Worm (Caenorhabditis elegans) whole organism, young adult: ENCODE data around the gene C39E9.12.

Experiments used
- ama-1 ChIP-seq, 3 experiments: fragments of 150-350 bp in 1 of 3; sonication (generic microtip) in 2 of 3; optimal IDR thresholded peaks; 2 replicates each; lab custom pipeline; 2014 to 2018; ENCODE audit warnings: missing biosample characterization in 2 of 3, missing genetic modification characterization in 2 of 3, missing genetic modification reagents in 2 of 3
- ceh-79 ChIP-seq: sonication (generic microtip); optimal IDR thresholded peaks from 2 replicates; lab custom pipeline; 2017; ENCODE audit warnings: mild to moderate bottlenecking, missing genetic modification characterization, missing compliant biosample characterization
- ets-4 ChIP-seq: fragments of 200-800 bp; sonication (Bioruptor generic); optimal IDR thresholded peaks from 2 replicates; lab custom pipeline; 2018; ENCODE audit warnings: mild to moderate bottlenecking, missing genetic modification characterization, missing compliant biosample characterization
- lin-26 ChIP-seq: fragments of 200-800 bp; sonication (Bioruptor generic); IDR thresholded peaks from 2 replicates; pipeline ENCODE4 v1.3.6; 2022; ENCODE audit warnings: missing genetic modification reagents, missing genetic modification characterization, missing compliant biosample characterization
- lin-35 ChIP-seq, 3 experiments: fragments of 150-350 bp in 2 of 3; sonication (generic microtip) in 1 of 3; optimal IDR thresholded peaks; 2 replicates each; lab custom pipeline; 2014 to 2018; ENCODE audit warnings: missing biosample characterization in 3 of 3, missing genetic modification characterization in 3 of 3, missing genetic modification reagents in 3 of 3
- lin-40 ChIP-seq: sonication (generic microtip); optimal IDR thresholded peaks from 2 replicates; lab custom pipeline; 2016; ENCODE audit warnings: missing genetic modification characterization, mild to moderate bottlenecking, missing compliant biosample characterization, missing genotype, missing genetic modification reagents
- repo-1 ChIP-seq: sonication (generic microtip); optimal IDR thresholded peaks from 2 replicates; lab custom pipeline; 2017; ENCODE audit warnings: mild to moderate bottlenecking, missing genetic modification characterization, missing compliant biosample characterization
- snpc-4 ChIP-seq, 5 experiments: fragments of 150-350 bp in 1 of 5; sonication (generic microtip) in 4 of 5; optimal IDR thresholded peaks; 2 replicates each; lab custom pipeline; 2014 to 2018; ENCODE audit warnings: missing genetic modification characterization in 5 of 5, missing biosample characterization in 3 of 5, antibody characterized with exemption in 2 of 5, mild to moderate bottlenecking in 2 of 5, missing compliant biosample characterization in 2 of 5, missing genotype in 2 of 5, moderate library complexity in 2 of 5, missing genetic modification reagents in 1 of 5
- unc-62 ChIP-seq: fragments of 150-350 bp; optimal IDR thresholded peaks from 2 replicates; lab custom pipeline; 2014; ENCODE audit warnings: missing biosample characterization, missing genetic modification reagents, missing genetic modification characterization
- ztf-3 ChIP-seq: fragments of 200-800 bp; sonication (Bioruptor generic); optimal IDR thresholded peaks from 2 replicates; lab custom pipeline; 2018; ENCODE audit warnings: mild to moderate bottlenecking, missing genetic modification characterization, missing compliant biosample characterization

DNA sequence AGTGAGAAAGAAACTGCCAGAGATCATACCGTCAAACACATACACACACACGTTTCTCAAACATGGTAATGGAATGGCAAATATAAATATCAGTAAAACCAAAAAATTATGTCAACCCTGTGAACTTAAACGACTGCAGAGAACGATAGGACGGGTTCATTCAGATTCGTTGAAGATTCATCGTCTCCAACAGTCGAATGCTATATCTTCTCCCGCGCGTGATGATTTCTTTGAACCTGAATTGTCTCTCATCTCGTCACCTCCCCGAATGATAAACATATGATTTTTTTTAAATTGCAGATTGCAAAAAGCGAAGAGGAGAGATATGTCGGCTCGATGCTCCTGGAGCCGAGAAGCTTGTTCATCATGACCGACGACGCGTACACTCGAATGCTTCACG lies 17.1 kb downstream of the C39E9.12 start:
- no peak for TF ChIP-seq ama-1 (optimal IDR thresholded peaks at IDR 0.05; lab: Kevin White, UChicago)
- no peak for TF ChIP-seq ama-1 (GFP tag; optimal IDR thresholded peaks at IDR 0.05; lab: Kevin White, UChicago)
- no peak for TF ChIP-seq snpc-4 (GFP tag; optimal IDR thresholded peaks at IDR 0.05; lab: Kevin White, UChicago)
- no peak for TF ChIP-seq snpc-4 (tag; optimal IDR thresholded peaks at IDR 0.05; lab: Kevin White, UChicago)
- TF ChIP-seq repo-1 (tag; lab: Kevin White, UChicago) = no peak
- no peak for TF ChIP-seq lin-35 (GFP tag; optimal IDR thresholded peaks at IDR 0.05; lab: Kevin White, UChicago)
- no peak for TF ChIP-seq lin-40
- TF ChIP-seq unc-62 (GFP tag; lab: Kevin White, UChicago) = no peak
- TF ChIP-seq ztf-3 (GFP tag; lab: Kevin White, UChicago) = no peak
- TF ChIP-seq lin-26 (GFP tag; lab: Robert Waterston, UW) = no peak
- TF ChIP-seq ets-4 (GFP tag; lab: Kevin White, UChicago) = no peak
- TF ChIP-seq ceh-79 (tag; lab: Kevin White, UChicago) = no peak
